Worm (Caenorhabditis elegans): Measurements from ENCODE around the gene R12G8.1.
A peak's percentile ranks its signal among the peaks of the same experiment; 100 is the strongest.

Gene R12G8.1

ce11 chrV:17752340-17752739 lies 3.3 kb upstream of the R12G8.1 start:
- no peak for TF ChIP-seq hmg-4 (GFP tag; optimal IDR thresholded peaks at IDR 0.05)
- TF ChIP-seq F13C5.2 (tag; optimal IDR thresholded peaks at IDR 0.05): no peak
- no peak for TF ChIP-seq flt-1 (GFP tag; IDR thresholded peaks at IDR 0.05)
- no peak for TF ChIP-seq tbx-11 (GFP tag; IDR thresholded peaks at IDR 0.05)
- no peak for TF ChIP-seq ama-1 (optimal IDR thresholded peaks at IDR 0.05)
- TF ChIP-seq hnd-1 (tag; optimal IDR thresholded peaks at IDR 0.05): no peak
- TF ChIP-seq pes-1 (GFP tag; IDR thresholded peaks at IDR 0.05): no peak
- TF ChIP-seq scrt-1 (GFP tag; IDR thresholded peaks at IDR 0.05): no peak
- no peak for TF ChIP-seq hmbx-1 (tag; optimal IDR thresholded peaks at IDR 0.05)
- no peak for TF ChIP-seq ceh-36 (tag; optimal IDR thresholded peaks at IDR 0.05)
- TF ChIP-seq sea-1 (GFP tag; conservative IDR thresholded peaks at IDR 0.05): no peak
- no peak for TF ChIP-seq aly-1 (tag; optimal IDR thresholded peaks at IDR 0.05)
- TF ChIP-seq B0310.2 (tag; optimal IDR thresholded peaks at IDR 0.05): no peak
- no peak for TF ChIP-seq tbx-37 (GFP tag; conservative IDR thresholded peaks at IDR 0.05)
- TF ChIP-seq ets-7 (tag; optimal IDR thresholded peaks at IDR 0.05): no peak
- no peak for TF ChIP-seq ceh-13 (GFP tag; optimal IDR thresholded peaks at IDR 0.05)
- TF ChIP-seq tra-4 (tag; optimal IDR thresholded peaks at IDR 0.05): no peak

DNA sequence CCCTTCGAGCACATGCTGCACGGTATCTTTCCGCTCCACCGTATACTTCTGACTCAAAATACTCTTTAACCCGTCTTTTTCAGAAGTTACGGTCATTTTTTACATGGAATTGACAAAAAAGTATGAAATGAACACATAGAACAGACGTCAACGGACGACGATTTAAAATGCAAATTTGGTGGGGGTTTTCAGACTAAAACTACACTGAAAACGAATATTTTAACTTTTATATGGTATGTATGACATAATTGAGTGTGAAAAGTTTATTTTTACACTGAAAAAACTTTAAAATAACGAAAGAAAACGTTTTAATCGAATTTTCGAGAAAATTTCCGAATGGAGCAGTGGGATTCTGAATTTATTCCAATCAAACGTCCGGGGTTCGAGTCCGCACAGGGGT lies 2.1 kb downstream of the R12G8.1 start, which contains the start of gene twk-36:
Gene twk-36, minus strand, starts transcription at position 101 of the 400 bp plus-strand sequence.
- no peak for TF ChIP-seq pes-1 (GFP tag; IDR thresholded peaks at IDR 0.05)
- no peak for TF ChIP-seq flt-1 (GFP tag; IDR thresholded peaks at IDR 0.05)
- no peak for TF ChIP-seq hnd-1 (tag; optimal IDR thresholded peaks at IDR 0.05)
- no peak for TF ChIP-seq B0310.2 (tag; optimal IDR thresholded peaks at IDR 0.05)
- TF ChIP-seq tra-4 (tag; optimal IDR thresholded peaks at IDR 0.05): no peak
- TF ChIP-seq hmg-4 (GFP tag; optimal IDR thresholded peaks at IDR 0.05): no peak
- no peak for TF ChIP-seq F13C5.2 (tag; optimal IDR thresholded peaks at IDR 0.05)
- no peak for TF ChIP-seq aly-1 (tag; optimal IDR thresholded peaks at IDR 0.05)
- no peak for TF ChIP-seq hmbx-1 (tag; optimal IDR thresholded peaks at IDR 0.05)

- TF ChIP-seq scrt-1 (GFP tag; IDR thresholded peaks at IDR 0.05) (no peak), ceh-36 (tag; optimal IDR thresholded peaks at IDR 0.05) (peak; percentile 71)
Observed at ce11 chrV:17743802-17744201, 5.2 kb downstream of the R12G8.1 start.

ce11 chrV:17739801-17740200 lies 9.2 kb downstream of the R12G8.1 start, which contains the start of gene cutl-4:
Gene cutl-4, minus strand, starts transcription at chrV:17739901.
- TF ChIP-seq hmbx-1 (tag; optimal IDR thresholded peaks at IDR 0.05) (no peak), tra-4 (tag; optimal IDR thresholded peaks at IDR 0.05) (no peak), sea-1 (GFP tag; conservative IDR thresholded peaks at IDR 0.05) (no peak), F13C5.2 (tag; optimal IDR thresholded peaks at IDR 0.05) (no peak), tbx-37 (GFP tag; conservative IDR thresholded peaks at IDR 0.05) (no peak), ceh-36 (tag; optimal IDR thresholded peaks at IDR 0.05) (no peak), ama-1 (optimal IDR thresholded peaks at IDR 0.05) (no peak), flt-1 (GFP tag; IDR thresholded peaks at IDR 0.05) (no peak)

- TF ChIP-seq ama-1 (optimal IDR thresholded peaks at IDR 0.05): no peak
- TF ChIP-seq tra-4 (tag; optimal IDR thresholded peaks at IDR 0.05): no peak
- TF ChIP-seq scrt-1 (GFP tag; IDR thresholded peaks at IDR 0.05): no peak
- no peak for TF ChIP-seq ets-7 (tag; optimal IDR thresholded peaks at IDR 0.05)
- TF ChIP-seq tbx-11 (GFP tag; IDR thresholded peaks at IDR 0.05): no peak
- no peak for TF ChIP-seq F13C5.2 (tag; optimal IDR thresholded peaks at IDR 0.05)
- no peak for TF ChIP-seq aly-1 (tag; optimal IDR thresholded peaks at IDR 0.05)
- no peak for TF ChIP-seq hmbx-1 (tag; optimal IDR thresholded peaks at IDR 0.05)
- no peak for TF ChIP-seq hnd-1 (tag; optimal IDR thresholded peaks at IDR 0.05)
- TF ChIP-seq hmg-4 (GFP tag; optimal IDR thresholded peaks at IDR 0.05): no peak
- TF ChIP-seq ceh-36 (tag; optimal IDR thresholded peaks at IDR 0.05): no peak
- TF ChIP-seq tbx-37 (GFP tag; conservative IDR thresholded peaks at IDR 0.05): no peak
- no peak for TF ChIP-seq pes-1 (GFP tag; IDR thresholded peaks at IDR 0.05)
Observed at ce11 chrV:17732516-17732915, 16.5 kb downstream of the R12G8.1 start, which contains the start of gene twk-42. Gene twk-42, minus strand, starts transcription at chrV:17732616.

DNA sequence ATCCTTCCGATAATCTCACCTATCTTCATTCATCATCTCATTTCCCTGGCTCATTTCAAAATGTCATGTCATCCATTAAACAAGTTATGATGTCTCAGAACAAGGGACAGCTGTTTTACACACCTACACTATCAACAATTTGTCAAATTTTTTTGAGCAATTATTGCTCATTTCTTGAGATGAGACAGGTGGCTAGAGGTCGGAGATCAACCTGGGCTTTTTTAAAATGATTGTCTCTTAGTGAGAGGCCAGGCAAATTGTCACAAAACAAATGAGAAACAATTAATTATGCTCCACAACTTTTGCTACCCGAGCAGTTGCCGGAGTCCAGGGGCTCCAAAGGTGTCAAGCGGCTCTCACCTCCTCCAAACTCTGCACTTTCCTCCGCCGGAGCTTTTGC lies 20.3 kb downstream of the R12G8.1 start:
- TF ChIP-seq pes-1 (GFP tag; IDR thresholded peaks at IDR 0.05): no peak
- TF ChIP-seq ceh-36 (tag; optimal IDR thresholded peaks at IDR 0.05): no peak

DNA sequence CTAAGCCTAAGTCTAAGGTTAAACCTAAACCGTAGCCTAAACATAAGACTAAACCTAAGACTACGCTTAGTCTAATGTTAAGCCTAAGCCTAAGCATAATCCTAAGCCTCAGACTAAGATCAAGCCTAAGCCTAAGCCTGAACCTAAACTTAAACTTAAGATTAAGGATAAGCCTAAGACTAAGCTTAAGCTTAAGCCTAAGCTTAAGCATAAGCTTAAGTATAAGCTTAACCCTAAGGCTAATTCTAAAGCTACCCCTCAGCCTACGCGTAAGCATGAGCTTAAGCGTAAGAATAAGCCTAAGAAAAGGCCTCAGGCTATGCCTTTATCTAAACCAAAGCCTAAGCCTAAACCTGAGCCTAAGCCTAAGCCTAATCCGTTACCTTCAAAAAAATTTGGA lies 20.7 kb downstream of the R12G8.1 start:
- TF ChIP-seq ceh-36 (tag; optimal IDR thresholded peaks at IDR 0.05) (peak; percentile 69), F13C5.2 (tag; optimal IDR thresholded peaks at IDR 0.05) (no peak)

ce11 chrV:17724704-17725103 lies 24.3 kb downstream of the R12G8.1 start, which contains the start of gene fat-5:
Gene fat-5, plus strand, starts transcription at chrV:17725004.
- TF ChIP-seq sea-1 (GFP tag; conservative IDR thresholded peaks at IDR 0.05) (no peak), ceh-13 (GFP tag; optimal IDR thresholded peaks at IDR 0.05) (no peak), pes-1 (GFP tag; IDR thresholded peaks at IDR 0.05) (no peak), flt-1 (GFP tag; IDR thresholded peaks at IDR 0.05) (no peak), hmg-4 (GFP tag; optimal IDR thresholded peaks at IDR 0.05) (no peak)

DNA sequence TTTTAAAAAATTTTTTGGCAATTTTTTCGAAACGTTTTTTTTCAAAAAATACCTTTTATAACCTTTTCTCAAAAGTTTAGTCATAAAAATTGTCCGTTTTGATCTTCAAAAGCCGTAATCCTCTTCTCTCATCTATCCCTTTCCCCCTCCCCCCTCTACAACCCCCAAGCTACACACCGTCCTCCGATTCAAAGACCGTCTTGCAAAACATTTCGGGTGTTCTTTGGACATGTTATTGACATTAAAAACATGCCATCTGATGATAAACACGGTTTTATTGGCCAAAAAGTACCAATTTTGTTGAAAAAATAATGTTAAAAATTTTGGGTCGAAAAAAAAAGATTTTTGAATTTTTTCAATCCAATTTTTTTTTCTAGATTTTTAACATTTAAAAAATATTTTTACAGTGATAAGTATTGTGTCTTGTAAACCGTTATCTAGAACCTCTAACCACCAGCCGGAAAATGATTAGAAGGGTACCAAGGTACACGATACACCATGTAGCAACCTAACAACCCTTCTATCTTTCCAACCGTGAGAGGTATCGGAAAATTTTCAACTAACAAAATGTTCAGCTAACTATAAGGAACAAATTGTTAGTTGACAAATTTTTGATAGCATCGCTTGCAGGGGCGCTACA lies 25.8 kb downstream of the R12G8.1 start:
- TF ChIP-seq aly-1 (tag; optimal IDR thresholded peaks at IDR 0.05) (no peak), hmg-4 (GFP tag; optimal IDR thresholded peaks at IDR 0.05) (no peak), F13C5.2 (tag; optimal IDR thresholded peaks at IDR 0.05) (no peak)
